Worm (Caenorhabditis elegans): ENCODE measurements around the gene R03H10.6.
"Not testable (repeated sequence)": the region's sequence is repeated elsewhere in the genome, so short reads cannot be mapped to it uniquely, and the experiment has no call there.

The R03H10.6 gene

DNA sequence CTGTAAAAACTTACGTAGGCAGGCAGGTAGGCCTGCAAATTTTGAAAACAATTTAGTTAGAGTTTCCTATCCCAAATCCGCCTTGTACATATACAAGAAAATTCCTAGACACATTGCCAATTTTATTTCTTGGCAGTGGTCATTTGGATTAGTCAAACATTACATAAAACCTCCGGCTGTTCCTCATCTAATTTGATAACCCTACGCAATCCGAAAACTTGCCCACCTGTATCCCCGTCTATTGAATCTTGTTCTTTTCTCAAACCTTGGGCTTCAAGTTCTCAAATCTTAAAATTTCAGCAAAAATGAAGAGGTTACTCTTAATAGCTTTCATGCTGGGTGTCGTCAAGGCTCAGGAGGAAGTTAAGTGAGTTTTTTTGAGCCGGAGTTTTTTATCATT, 27.3 kb downstream of the R03H10.6 start, which contains the start of gene F56D3.1:
Gene F56D3.1 (plus strand): TSS at position 301 of the 400 bp plus-strand sequence.
- TF ChIP-seq nhr-11 (tag; optimal IDR thresholded peaks at IDR 0.05) (no peak), mdt-29 (GFP tag; IDR thresholded peaks at IDR 0.05) (no peak), ces-1 (GFP tag; optimal IDR thresholded peaks at IDR 0.05) (no peak), F49E8.2 (tag; optimal IDR thresholded peaks at IDR 0.05; ENCODE audit: borderline replicate concordance) (no peak), unc-62 (GFP tag; optimal IDR thresholded peaks at IDR 0.05 in 1 of 2) (no peak), unc-62 (tag; optimal IDR thresholded peaks at IDR 0.05) (no peak), ceh-44 (GFP tag; IDR thresholded peaks at IDR 0.05) (no peak), ztf-7 (tag; optimal IDR thresholded peaks at IDR 0.05) (no peak), lin-15B (tag; optimal IDR thresholded peaks at IDR 0.05) (no peak), D1046.2 (GFP tag; IDR thresholded peaks at IDR 0.05) (no peak), unc-39 (tag; optimal IDR thresholded peaks at IDR 0.05) (no peak), aly-2 (tag; optimal IDR thresholded peaks at IDR 0.05) (no peak), saeg-2 (GFP tag; IDR thresholded peaks at IDR 0.05) (no peak), zfp-3 (GFP tag; conservative IDR thresholded peaks at IDR 0.05) (no peak), ZK337.2 (GFP tag; IDR thresholded peaks at IDR 0.05) (no peak), daf-16 (GFP tag; optimal IDR thresholded peaks at IDR 0.05) (no peak), daf-16 (tag; optimal IDR thresholded peaks at IDR 0.05) (no peak), jun-1 (tag; optimal IDR thresholded peaks at IDR 0.05) (no peak)

DNA sequence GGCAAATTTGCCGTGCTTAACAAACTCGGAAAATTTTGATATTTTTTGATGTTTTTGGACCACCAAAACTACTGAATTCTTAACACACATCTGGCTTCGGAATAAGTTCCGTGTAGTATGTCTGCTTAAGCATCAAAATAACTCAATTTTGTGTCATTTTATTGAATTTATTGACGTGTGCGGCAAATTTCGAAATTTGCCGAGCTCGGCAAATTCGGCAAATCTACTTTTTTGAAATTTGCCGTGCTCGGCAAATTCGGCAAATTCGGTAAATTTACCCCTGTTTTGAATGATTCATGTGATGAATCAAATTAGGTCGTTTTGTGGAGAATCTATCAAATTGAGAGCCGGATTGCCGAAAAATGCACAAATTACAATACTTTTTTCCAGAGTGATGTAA, 38.0 kb downstream of the R03H10.6 start, which contains the start of gene ast-1:
Gene ast-1 (minus strand): TSS at position 101 of the 400 bp plus-strand sequence.
- not testable (repeated sequence) for TF ChIP-seq nhr-48 (tag; optimal IDR thresholded peaks at IDR 0.05); F10B5.3 (tag; optimal IDR thresholded peaks at IDR 0.05); lin-1 (GFP tag; IDR thresholded peaks at IDR 0.05)

DNA sequence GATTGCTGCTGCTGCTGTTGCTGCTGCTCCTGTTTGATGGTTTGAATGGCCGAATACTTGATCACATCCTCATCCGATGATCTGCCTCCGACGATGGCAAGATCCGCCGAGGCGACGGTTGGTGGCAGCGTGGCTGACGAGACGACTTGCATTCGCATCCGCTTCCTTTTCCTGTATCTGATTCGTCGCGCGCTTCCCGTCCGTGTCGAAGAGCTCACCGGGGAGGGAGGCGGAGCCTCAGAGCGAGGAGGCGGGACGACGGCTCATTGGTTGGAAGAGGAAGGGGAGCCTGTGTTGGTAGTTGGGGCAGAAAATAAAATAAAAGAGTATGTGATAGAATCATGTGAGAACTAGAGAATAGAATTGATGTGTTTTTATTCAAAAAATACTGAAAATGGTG, 38.6 kb downstream of the R03H10.6 start:
- TF ChIP-seq set-16 (GFP tag; IDR thresholded peaks at IDR 0.05) (peak; percentile 95), php-3 (GFP tag; IDR thresholded peaks at IDR 0.05) (no peak), nhr-48 (tag; optimal IDR thresholded peaks at IDR 0.05) (no peak), zip-2 (tag; optimal IDR thresholded peaks at IDR 0.05) (no peak), attf-4 (tag; optimal IDR thresholded peaks at IDR 0.05) (no peak), egl-43 (GFP tag; IDR thresholded peaks at IDR 0.05) (peak; percentile 70; the same call in 1 of the 2 replicates), rbr-2 (tag; optimal IDR thresholded peaks at IDR 0.05) (peak; percentile 23), mep-1 (tag; optimal IDR thresholded peaks at IDR 0.05) (no peak), daf-16 (GFP tag; optimal IDR thresholded peaks at IDR 0.05) (no peak), daf-16 (tag; optimal IDR thresholded peaks at IDR 0.05) (no peak), F37D6.2 (tag; optimal IDR thresholded peaks at IDR 0.05) (no peak), Y75B8A.6 (GFP tag; IDR thresholded peaks at IDR 0.05) (no peak), zag-1 (tag; optimal IDR thresholded peaks at IDR 0.05) (no peak), nhr-102 (tag; optimal IDR thresholded peaks at IDR 0.05) (no peak), lin-39 (tag; optimal IDR thresholded peaks at IDR 0.05) (no peak), fos-1 (tag; optimal IDR thresholded peaks at IDR 0.05) (no peak), mdl-1 (tag; optimal IDR thresholded peaks at IDR 0.05) (no peak), spr-1 (tag; optimal IDR thresholded peaks at IDR 0.05) (no peak)

DNA sequence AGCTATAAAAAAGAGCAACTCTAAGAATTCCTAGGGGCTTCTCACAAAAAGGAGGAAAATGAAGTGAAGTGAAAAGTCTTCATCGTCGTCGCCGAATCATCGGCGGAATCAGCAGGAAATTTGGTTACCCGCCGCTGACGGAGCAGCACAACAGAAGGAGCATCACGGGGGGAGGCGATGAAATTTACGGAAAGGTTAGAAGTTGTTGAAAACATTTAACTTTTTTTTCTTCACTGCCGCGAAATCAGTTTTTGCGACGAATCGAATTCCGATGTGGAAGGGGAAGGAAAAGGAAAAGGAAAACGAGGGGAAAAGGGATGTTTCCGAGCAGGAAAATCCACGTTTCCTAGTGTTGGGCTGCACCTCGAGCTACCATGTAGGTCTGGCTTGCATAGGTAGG, 40.0 kb downstream of the R03H10.6 start:
- TF ChIP-seq ama-1 (optimal IDR thresholded peaks at IDR 0.05) = no peak
- TF ChIP-seq fkh-10 (GFP tag; optimal IDR thresholded peaks at IDR 0.05) = peak; percentile 78
- TF ChIP-seq ces-1 (GFP tag; optimal IDR thresholded peaks at IDR 0.05) = peak; percentile 22
- peak; percentile 63; the same call in 1 of the 2 replicates for TF ChIP-seq ctbp-1 (GFP tag; IDR thresholded peaks at IDR 0.05)
